Fruit fly (Drosophila melanogaster): ENCODE measurements around the gene CG14346.

CG14346 gene

DNA sequence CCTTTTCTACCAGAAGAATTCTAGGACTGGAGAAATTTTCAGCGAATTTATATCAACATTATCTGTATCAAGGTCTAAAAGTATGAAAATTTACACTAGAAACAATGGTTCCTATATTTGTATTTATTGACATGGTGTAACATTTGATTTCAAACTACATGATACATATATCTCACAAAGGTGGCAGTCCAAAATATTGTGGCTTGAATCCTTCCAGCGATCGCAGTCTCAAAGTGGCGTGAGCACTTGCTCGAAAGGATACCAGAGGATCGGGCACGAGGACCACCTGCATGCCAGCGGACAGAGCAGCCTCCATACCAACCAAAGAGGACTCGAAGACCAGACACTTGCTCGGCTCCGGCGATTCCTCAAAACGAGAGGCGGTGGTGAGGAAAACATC is 13.8 kb upstream of the CG14346 start, which contains the start of gene CG5561:
CG5561 (minus strand) TSS at position 101 of the 400 bp plus-strand sequence.
- no peak for TF ChIP-seq CG7045 (GFP tag; optimal IDR thresholded peaks at IDR 0.05)

DNA sequence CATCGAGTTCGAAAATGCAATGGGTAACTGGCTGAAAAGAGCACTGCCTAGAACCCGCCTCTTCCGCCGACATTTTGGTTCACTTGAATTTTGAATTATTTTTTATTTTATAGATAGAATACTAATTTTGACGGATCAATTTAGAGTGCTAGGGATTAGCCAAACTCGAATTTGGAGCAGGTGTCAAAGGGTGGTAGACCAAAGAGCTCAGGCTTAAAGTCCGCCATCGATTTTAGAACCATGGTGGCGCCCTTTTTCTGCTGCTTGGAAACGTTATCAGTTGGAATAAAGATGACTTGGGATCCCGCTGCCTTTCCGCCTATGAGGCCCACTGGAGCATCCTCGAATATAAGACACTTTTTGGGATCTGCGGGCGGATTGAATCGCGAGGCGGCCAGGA is 13.0 kb upstream of the CG14346 start, which contains the start of gene CG31924:
CG31924 (minus strand) TSS at position 101 of the 400 bp plus-strand sequence.
- no peak for TF ChIP-seq CG33017 (tag; optimal IDR thresholded peaks at IDR 0.05)
- TF ChIP-seq tj (GFP tag; optimal IDR thresholded peaks at IDR 0.05): no peak
- no peak for TF ChIP-seq cic (GFP tag; optimal IDR thresholded peaks at IDR 0.05)
- no peak for TF ChIP-seq Crg-1 (GFP tag; optimal IDR thresholded peaks at IDR 0.05)
- no peak for TF ChIP-seq CG7045 (GFP tag; optimal IDR thresholded peaks at IDR 0.05)
- no peak for TF ChIP-seq CG12768 (GFP tag; optimal IDR thresholded peaks at IDR 0.05)
- no peak for TF ChIP-seq CG1620 (GFP tag; optimal IDR thresholded peaks at IDR 0.05)

dm6 chr2L:1355824-1356223 is 12.0 kb upstream of the CG14346 start, which contains the start of gene CG5565:
Gene CG5565, minus strand, starts transcription at chr2L:1355924.
- no peak for TF ChIP-seq Crg-1 (GFP tag; optimal IDR thresholded peaks at IDR 0.05)
- TF ChIP-seq CG5204 (GFP tag; optimal IDR thresholded peaks at IDR 0.05): no peak
- no peak for TF ChIP-seq Clk (GFP tag; optimal IDR thresholded peaks at IDR 0.05)
- no peak for TF ChIP-seq toe (GFP tag; optimal IDR thresholded peaks at IDR 0.05)
- TF ChIP-seq kay (GFP tag; ENCODE audit: borderline replicate concordance): no peak
- TF ChIP-seq CG11617 (GFP tag; optimal IDR thresholded peaks at IDR 0.05): no peak
- no peak for TF ChIP-seq CG33017 (tag; optimal IDR thresholded peaks at IDR 0.05)
- no peak for TF ChIP-seq cnc (optimal IDR thresholded peaks at IDR 0.05)
- TF ChIP-seq tj (GFP tag; optimal IDR thresholded peaks at IDR 0.05): no peak
- no peak for TF ChIP-seq CG12768 (GFP tag; optimal IDR thresholded peaks at IDR 0.05)
- TF ChIP-seq bab1 (GFP tag; optimal IDR thresholded peaks at IDR 0.05): no peak
- TF ChIP-seq Mnt (GFP tag; optimal IDR thresholded peaks at IDR 0.05): no peak
- TF ChIP-seq ovo (GFP tag; optimal IDR thresholded peaks at IDR 0.05): no peak
- TF ChIP-seq CG7045 (GFP tag; optimal IDR thresholded peaks at IDR 0.05): no peak
- no peak for TF ChIP-seq cic (GFP tag; optimal IDR thresholded peaks at IDR 0.05)

DNA sequence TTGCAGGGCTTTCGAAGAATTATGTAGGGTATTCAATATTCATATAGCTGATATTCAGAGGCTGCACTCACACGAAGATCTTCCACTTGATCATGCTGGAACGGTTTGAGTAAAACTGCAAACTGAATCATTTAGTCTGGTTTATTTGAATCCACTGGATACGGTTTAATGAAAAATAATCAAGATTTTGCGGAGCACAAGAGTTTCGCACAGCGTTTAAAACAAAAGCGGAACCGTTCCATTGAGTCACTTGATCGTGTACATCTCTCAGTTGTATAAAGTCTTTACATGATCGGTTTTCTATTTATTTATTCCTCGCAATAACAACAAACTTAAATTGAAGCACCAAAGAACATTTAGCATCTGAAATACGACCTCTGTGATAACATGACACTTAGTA is 8.1 kb upstream of the CG14346 start, which contains the start of gene CG31659:
CG31659 (minus strand) TSS at position 101 of the 400 bp plus-strand sequence.
- no peak for TF ChIP-seq CG12768 (GFP tag; optimal IDR thresholded peaks at IDR 0.05)
- no peak for TF ChIP-seq Hr96 (GFP tag; optimal IDR thresholded peaks at IDR 0.05)
- no peak for TF ChIP-seq CG33017 (tag; optimal IDR thresholded peaks at IDR 0.05)
- no peak for TF ChIP-seq ovo (GFP tag; optimal IDR thresholded peaks at IDR 0.05)
- no peak for TF ChIP-seq Clk (GFP tag; optimal IDR thresholded peaks at IDR 0.05)
- no peak for TF ChIP-seq kay (GFP tag; ENCODE audit: borderline replicate concordance)
- no peak for TF ChIP-seq cnc (optimal IDR thresholded peaks at IDR 0.05)
- no peak for TF ChIP-seq Mnt (GFP tag; optimal IDR thresholded peaks at IDR 0.05)
- no peak for TF ChIP-seq cic (GFP tag; optimal IDR thresholded peaks at IDR 0.05)
- TF ChIP-seq CG11617 (GFP tag; optimal IDR thresholded peaks at IDR 0.05): no peak
- no peak for TF ChIP-seq CG14711 (tag; optimal IDR thresholded peaks at IDR 0.05)
- TF ChIP-seq pad (GFP tag; optimal IDR thresholded peaks at IDR 0.05): no peak
- TF ChIP-seq toe (GFP tag; optimal IDR thresholded peaks at IDR 0.05): no peak

DNA sequence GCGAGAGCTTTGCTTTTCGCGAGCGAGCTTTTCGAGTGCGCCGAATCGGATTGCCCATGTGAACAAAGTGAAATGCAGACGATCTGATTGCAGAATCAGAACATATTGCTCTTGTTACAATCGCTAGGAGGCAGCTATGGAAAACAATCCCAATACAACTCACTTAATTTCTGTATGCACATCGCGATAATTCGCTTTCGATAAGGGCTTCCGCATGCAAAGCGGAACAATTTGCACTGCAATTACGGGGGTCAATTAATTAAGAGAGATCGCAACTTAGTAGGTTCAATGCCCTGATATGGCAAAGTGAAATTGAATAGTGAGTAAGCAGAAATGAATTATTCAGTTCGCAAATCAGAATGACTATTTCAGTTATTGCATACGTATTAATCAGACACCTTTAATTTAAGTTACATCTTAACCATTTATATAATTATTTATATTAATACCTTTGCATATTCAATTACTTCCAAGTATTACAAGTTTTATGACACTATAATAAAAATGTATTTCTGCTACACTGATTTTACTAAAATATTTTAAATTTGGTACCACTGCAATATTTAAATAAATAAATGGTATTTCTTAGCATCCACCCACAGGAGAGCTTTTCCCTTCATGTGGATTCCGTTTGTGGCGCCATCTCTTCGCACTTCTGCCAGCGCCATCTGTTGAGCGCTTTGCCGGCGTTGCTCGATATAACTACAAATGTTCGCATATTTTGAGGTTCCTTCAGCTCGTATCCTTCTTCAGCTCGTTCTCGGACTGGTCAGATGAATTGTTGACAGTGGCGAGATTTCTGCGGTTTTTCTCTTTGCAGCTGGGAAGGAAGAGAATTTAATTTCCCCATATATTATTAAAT is 5.8 kb upstream of the CG14346 start, which contains the start of gene NLaz:
NLaz (minus strand) TSS at position 51 of the 862 bp plus-strand sequence.
- TF ChIP-seq CG7045 (GFP tag; optimal IDR thresholded peaks at IDR 0.05) (peak; percentile 16), Hr96 (GFP tag; optimal IDR thresholded peaks at IDR 0.05) (peak; percentile 58), CG5204 (GFP tag; optimal IDR thresholded peaks at IDR 0.05) (peak; percentile 24), ovo (GFP tag; optimal IDR thresholded peaks at IDR 0.05) (no peak), cic (GFP tag; optimal IDR thresholded peaks at IDR 0.05) (no peak), cnc (optimal IDR thresholded peaks at IDR 0.05) (no peak)

DNA sequence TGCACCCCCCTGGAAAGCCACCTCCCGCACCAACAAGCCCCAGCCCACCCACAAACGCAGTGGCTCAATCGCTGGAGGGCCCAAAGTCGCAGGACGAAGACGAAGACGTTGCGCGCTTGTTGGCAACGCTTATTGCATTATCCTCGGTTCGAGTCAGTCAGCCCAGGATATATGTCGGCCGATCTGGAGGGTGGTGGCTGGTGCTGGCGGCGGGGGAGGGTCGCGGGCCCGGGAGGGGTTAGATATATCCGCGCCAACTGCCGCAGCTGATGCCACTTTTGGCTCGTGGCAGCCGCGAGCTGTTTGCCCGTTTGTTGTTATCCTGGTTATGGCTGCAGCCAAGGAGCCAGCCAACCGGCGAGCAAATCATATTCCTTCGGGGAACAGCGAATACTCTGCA is 2.8 kb upstream of the CG14346 start:
- TF ChIP-seq Mnt (GFP tag; optimal IDR thresholded peaks at IDR 0.05): no peak
- no peak for TF ChIP-seq bab1 (GFP tag; optimal IDR thresholded peaks at IDR 0.05)
- no peak for TF ChIP-seq CG12768 (GFP tag; optimal IDR thresholded peaks at IDR 0.05)
- TF ChIP-seq cic (GFP tag; optimal IDR thresholded peaks at IDR 0.05): no peak

DNA sequence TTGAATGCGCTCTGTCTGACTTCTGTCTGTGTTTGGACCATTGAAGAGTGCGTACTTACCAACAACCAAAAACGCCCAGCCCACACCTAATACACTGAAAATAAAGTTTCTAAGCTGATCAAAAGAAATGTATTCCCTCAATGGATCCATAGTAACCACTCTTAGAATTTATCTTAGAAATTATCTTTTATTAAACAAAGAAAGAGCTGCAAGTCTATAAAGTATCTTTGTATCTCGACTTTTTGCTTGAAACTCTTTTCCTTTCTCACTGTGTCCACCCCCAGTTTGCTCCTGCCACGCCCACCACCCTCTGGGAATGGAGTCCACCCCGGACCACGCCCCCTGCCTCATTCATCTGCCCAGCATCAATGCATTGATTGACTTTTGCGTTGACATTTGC is 9.8 kb downstream of the CG14346 start:
- TF ChIP-seq Hr96 (GFP tag; optimal IDR thresholded peaks at IDR 0.05): no peak
- TF ChIP-seq CG14711 (tag; optimal IDR thresholded peaks at IDR 0.05): no peak
- no peak for TF ChIP-seq CG11617 (GFP tag; optimal IDR thresholded peaks at IDR 0.05)
- no peak for TF ChIP-seq kay (GFP tag; ENCODE audit: borderline replicate concordance)
- no peak for TF ChIP-seq CG7045 (GFP tag; optimal IDR thresholded peaks at IDR 0.05)

- TF ChIP-seq CG5204 (GFP tag; optimal IDR thresholded peaks at IDR 0.05): no peak
- TF ChIP-seq tj (GFP tag; optimal IDR thresholded peaks at IDR 0.05): no peak
- TF ChIP-seq cnc (optimal IDR thresholded peaks at IDR 0.05): no peak
- TF ChIP-seq CG7045 (GFP tag; optimal IDR thresholded peaks at IDR 0.05): no peak
- no peak for TF ChIP-seq kay (GFP tag; ENCODE audit: borderline replicate concordance)
- no peak for TF ChIP-seq pad (GFP tag; optimal IDR thresholded peaks at IDR 0.05)
- TF ChIP-seq Hr96 (GFP tag; optimal IDR thresholded peaks at IDR 0.05): no peak
- TF ChIP-seq Clk (GFP tag; optimal IDR thresholded peaks at IDR 0.05): no peak
- no peak for TF ChIP-seq toe (GFP tag; optimal IDR thresholded peaks at IDR 0.05)
- TF ChIP-seq cic (GFP tag; optimal IDR thresholded peaks at IDR 0.05): no peak
- TF ChIP-seq Mnt (GFP tag; optimal IDR thresholded peaks at IDR 0.05): no peak
- no peak for TF ChIP-seq ovo (GFP tag; optimal IDR thresholded peaks at IDR 0.05)
- TF ChIP-seq CG1620 (GFP tag; optimal IDR thresholded peaks at IDR 0.05): no peak
- TF ChIP-seq Crg-1 (GFP tag; optimal IDR thresholded peaks at IDR 0.05): no peak
- no peak for TF ChIP-seq CG7101 (tag; optimal IDR thresholded peaks at IDR 0.05)
- TF ChIP-seq bab1 (GFP tag; optimal IDR thresholded peaks at IDR 0.05): no peak
- no peak for TF ChIP-seq CG12768 (GFP tag; optimal IDR thresholded peaks at IDR 0.05)
- TF ChIP-seq CG33017 (tag; optimal IDR thresholded peaks at IDR 0.05): no peak
- no peak for TF ChIP-seq CG14711 (tag; optimal IDR thresholded peaks at IDR 0.05)
Observed at dm6 chr2L:1386512-1386911, 18.7 kb downstream of the CG14346 start.

All from whole organism, adult.